Worm (Caenorhabditis elegans) whole organism, L4/young adult: Measurements from ENCODE around the gene slcr-46.1.

Experiments
- W03F9.2 ChIP-seq: fragments of 150-350 bp; optimal IDR thresholded peaks from 2 replicates; lab custom pipeline; 2014; ENCODE audit warnings: missing biosample characterization, missing genetic modification characterization
- dao-5 ChIP-seq: sonication (generic microtip); optimal IDR thresholded peaks from 2 replicates; lab custom pipeline; 2016; ENCODE audit warnings: missing genotype, missing genetic modification characterization, moderate library complexity, missing compliant biosample characterization
- him-1 ChIP-seq: sonication (generic microtip); optimal IDR thresholded peaks from 2 replicates; lab custom pipeline; 2016; ENCODE audit warnings: missing genotype, missing genetic modification reagents, missing genetic modification characterization, missing compliant biosample characterization

Gene slcr-46.1

ce11 chrX:4632088-4632487, at the start of gene slcr-46.1:
Gene slcr-46.1 (plus strand): TSS chrX:4632361.
- TF ChIP-seq dao-5: no peak
- TF ChIP-seq him-1: no peak
- TF ChIP-seq W03F9.2 (tag; lab: Kevin White, UChicago): no peak

- no peak for TF ChIP-seq dao-5
- TF ChIP-seq W03F9.2 (tag; lab: Kevin White, UChicago): no peak
- TF ChIP-seq him-1: no peak
These were observed 46.6 kb upstream of the slcr-46.1 start, which contains the start of gene C05E11.7 for ce11 chrX:4585579-4585978. Gene C05E11.7 (minus strand): TSS chrX:4585679.

ce11 chrX:4586617-4587016, 45.5 kb upstream of the slcr-46.1 start, which contains the start of gene C05E11.2:
Gene C05E11.2 (plus strand): TSS chrX:4586917.
- no peak for TF ChIP-seq him-1
- TF ChIP-seq dao-5: no peak
- no peak for TF ChIP-seq W03F9.2 (tag; lab: Kevin White, UChicago)

ce11 chrX:4587934-4588333, 44.2 kb upstream of the slcr-46.1 start:
- TF ChIP-seq him-1 (no peak), dao-5 (no peak), W03F9.2 (tag; lab: Kevin White, UChicago) (no peak)

ce11 chrX:4588462-4588861, 43.7 kb upstream of the slcr-46.1 start, which contains the start of gene lnp-1:
Gene lnp-1 (plus strand): TSS chrX:4588762.
- no peak for TF ChIP-seq W03F9.2 (tag; lab: Kevin White, UChicago)
- no peak for TF ChIP-seq him-1
- no peak for TF ChIP-seq dao-5

- TF ChIP-seq W03F9.2 (tag; lab: Kevin White, UChicago) (no peak), dao-5 (no peak), him-1 (no peak)
These were observed 39.9 kb upstream of the slcr-46.1 start, which contains the start of gene flp-12 for ce11 chrX:4592250-4592649. Gene flp-12 (minus strand): TSS chrX:4592350.

ce11 chrX:4597419-4597818, 34.7 kb upstream of the slcr-46.1 start:
- TF ChIP-seq dao-5 (no peak), W03F9.2 (tag; lab: Kevin White, UChicago) (no peak), him-1 (no peak)

ce11 chrX:4599526-4599925, 32.6 kb upstream of the slcr-46.1 start:
- no peak for TF ChIP-seq W03F9.2 (tag; lab: Kevin White, UChicago)
- TF ChIP-seq dao-5: no peak
- TF ChIP-seq him-1: no peak

ce11 chrX:4600987-4601386, 31.2 kb upstream of the slcr-46.1 start:
- no peak for TF ChIP-seq W03F9.2 (tag; lab: Kevin White, UChicago)

ce11 chrX:4604185-4604584, 28.0 kb upstream of the slcr-46.1 start:
- TF ChIP-seq him-1 (no peak), W03F9.2 (tag; lab: Kevin White, UChicago) (no peak), dao-5 (no peak)

- no peak for TF ChIP-seq him-1
- TF ChIP-seq dao-5: no peak
- no peak for TF ChIP-seq W03F9.2 (tag; lab: Kevin White, UChicago)
These were observed 26.3 kb upstream of the slcr-46.1 start, which contains the start of gene spat-3 for ce11 chrX:4605828-4606227. Gene spat-3 (minus strand): TSS chrX:4605928.

ce11 chrX:4606389-4606880, 25.7 kb upstream of the slcr-46.1 start:
- peak; percentile 90 for TF ChIP-seq him-1

- TF ChIP-seq him-1: no peak
- TF ChIP-seq W03F9.2 (tag; lab: Kevin White, UChicago): no peak
- no peak for TF ChIP-seq dao-5
These were observed 24.9 kb upstream of the slcr-46.1 start for ce11 chrX:4607300-4607699.

ce11 chrX:4609635-4610034, 22.5 kb upstream of the slcr-46.1 start:
- TF ChIP-seq dao-5 (no peak), W03F9.2 (tag; lab: Kevin White, UChicago) (no peak), him-1 (no peak)

ce11 chrX:4615034-4615433, 17.1 kb upstream of the slcr-46.1 start:
- TF ChIP-seq W03F9.2 (tag; lab: Kevin White, UChicago) (no peak), dao-5 (no peak), him-1 (no peak)

- no peak for TF ChIP-seq dao-5
- no peak for TF ChIP-seq W03F9.2 (tag; lab: Kevin White, UChicago)
- peak; percentile 46 for TF ChIP-seq him-1
These were observed 15.3 kb upstream of the slcr-46.1 start for ce11 chrX:4616832-4617231.
